Worm (Caenorhabditis elegans) whole organism, young adult: ENCODE data around the gene bath-44.

Experiments used
- B0261.1 ChIP-seq: sonication (generic microtip); optimal IDR thresholded peaks from 2 replicates; lab custom pipeline; 2016; ENCODE audit warnings: mild to moderate bottlenecking, missing genetic modification characterization, moderate library complexity, missing compliant biosample characterization
- B0336.3 ChIP-seq: fragments of 200-800 bp; sonication (Bioruptor generic); IDR thresholded peaks from 2 replicates; pipeline ENCODE4 v1.3.6; 2022; ENCODE audit warnings: missing genetic modification characterization, missing compliant biosample characterization
- F57A8.1 ChIP-seq: fragments of 200-800 bp; sonication (Bioruptor generic); optimal IDR thresholded peaks from 2 replicates; lab custom pipeline; 2018; ENCODE audit warnings: mild to moderate bottlenecking, missing genetic modification characterization, moderate library complexity, missing compliant biosample characterization
- K12H6.12 ChIP-seq: fragments of 200-800 bp; sonication (Bioruptor generic); optimal IDR thresholded peaks from 2 replicates; lab custom pipeline; 2018; ENCODE audit warnings: mild to moderate bottlenecking, missing genetic modification characterization, missing compliant biosample characterization
- T26A5.8 ChIP-seq: sonication (generic microtip); optimal IDR thresholded peaks from 2 replicates; lab custom pipeline; 2016; ENCODE audit warnings: missing genetic modification characterization, missing compliant biosample characterization
- akir-1 ChIP-seq: fragments of 200-800 bp; sonication (Bioruptor generic); optimal IDR thresholded peaks from 2 replicates; lab custom pipeline; 2018; ENCODE audit warnings: mild to moderate bottlenecking, missing genetic modification characterization, moderate library complexity, missing compliant biosample characterization
- aptf-2 ChIP-seq: fragments of 200-800 bp; sonication (Bioruptor generic); conservative IDR thresholded peaks from 2 replicates; pipeline ENCODE4 v1.3.6; 2022; ENCODE audit warnings: missing genetic modification reagents, missing genetic modification characterization, missing compliant biosample characterization
- athp-1 ChIP-seq: sonication (generic microtip); optimal IDR thresholded peaks from 2 replicates; lab custom pipeline; 2017; ENCODE audit warnings: mild to moderate bottlenecking, missing genetic modification characterization, missing compliant biosample characterization
- bed-1 ChIP-seq: fragments of 200-800 bp; sonication (Bioruptor generic); IDR thresholded peaks from 2 replicates; pipeline ENCODE4 v1.3.6; 2022; ENCODE audit warnings: missing genetic modification reagents, missing genetic modification characterization, missing compliant biosample characterization
- cebp-2 ChIP-seq: fragments of 200-800 bp; sonication (Bioruptor generic); IDR thresholded peaks from 2 replicates; pipeline ENCODE4 v1.3.6; 2022; ENCODE audit warnings: missing genetic modification characterization, missing compliant biosample characterization
- ceh-27 ChIP-seq: fragments of 200-800 bp; sonication (Bioruptor generic); optimal IDR thresholded peaks from 2 replicates; lab custom pipeline; 2018; ENCODE audit warnings: mild to moderate bottlenecking, missing genetic modification characterization, moderate library complexity, missing compliant biosample characterization
- ceh-91 ChIP-seq: fragments of 200-800 bp; sonication (Bioruptor generic); IDR thresholded peaks from 2 replicates; pipeline ENCODE4 v1.3.6; 2022; ENCODE audit warnings: missing genetic modification reagents, missing genetic modification characterization, missing compliant biosample characterization
- die-1 ChIP-seq: sonication (generic microtip); optimal IDR thresholded peaks from 2 replicates; lab custom pipeline; 2016; ENCODE audit warnings: missing genotype, mild to moderate bottlenecking, missing genetic modification characterization, missing compliant biosample characterization
- efl-1 ChIP-seq: fragments of 150-350 bp; optimal IDR thresholded peaks from 2 replicates; lab custom pipeline; 2014; ENCODE audit warnings: missing biosample characterization, missing genetic modification reagents, missing genetic modification characterization
- ekl-4 ChIP-seq: fragments of 200-800 bp; sonication (Bioruptor generic); IDR thresholded peaks from 2 replicates; pipeline ENCODE4 v1.3.6; 2022; ENCODE audit warnings: missing genetic modification reagents, missing genetic modification characterization, missing compliant biosample characterization
- ets-4 ChIP-seq: fragments of 200-800 bp; sonication (Bioruptor generic); optimal IDR thresholded peaks from 2 replicates; lab custom pipeline; 2018; ENCODE audit warnings: mild to moderate bottlenecking, missing genetic modification characterization, missing compliant biosample characterization
- gei-17 ChIP-seq: fragments of 200-800 bp; sonication (Bioruptor generic); optimal IDR thresholded peaks from 2 replicates; lab custom pipeline; 2018; ENCODE audit warnings: mild to moderate bottlenecking, missing genetic modification characterization, missing compliant biosample characterization
- hmg-20 ChIP-seq: fragments of 200-800 bp; sonication (Bioruptor generic); IDR thresholded peaks from 2 replicates; pipeline ENCODE4 v1.3.6; 2022; ENCODE audit warnings: missing genetic modification reagents, missing genetic modification characterization, missing compliant biosample characterization
- hsf-1 ChIP-seq: fragments of 200-800 bp; sonication (Bioruptor generic); IDR thresholded peaks from 2 replicates; pipeline ENCODE4 v1.3.6; 2022; ENCODE audit warnings: missing genetic modification reagents, missing genetic modification characterization, missing compliant biosample characterization
- let-526 ChIP-seq: fragments of 200-800 bp; sonication (Bioruptor generic); IDR thresholded peaks from 2 replicates; pipeline ENCODE4 v1.3.6; 2022; ENCODE audit warnings: missing genetic modification reagents, missing genetic modification characterization, missing compliant biosample characterization
- let-607 ChIP-seq, 2 experiments: fragments of 200-800 bp in 1 of 2; sonication (Bioruptor generic) in 1 of 2; sonication (generic microtip) in 1 of 2; optimal IDR thresholded peaks; 2 replicates each; lab custom pipeline; 2016 to 2018; ENCODE audit warnings: mild to moderate bottlenecking in 2 of 2, missing compliant biosample characterization in 2 of 2, missing genetic modification characterization in 2 of 2, moderate library complexity in 2 of 2, missing genotype in 1 of 2
- lin-35 ChIP-seq, 3 experiments: fragments of 150-350 bp in 2 of 3; sonication (generic microtip) in 1 of 3; optimal IDR thresholded peaks; 2 replicates each; lab custom pipeline; 2014 to 2018; ENCODE audit warnings: missing biosample characterization in 3 of 3, missing genetic modification characterization in 3 of 3, missing genetic modification reagents in 3 of 3
- lsl-1 ChIP-seq: fragments of 200-800 bp; sonication (Bioruptor generic); optimal IDR thresholded peaks from 2 replicates; lab custom pipeline; 2018; ENCODE audit warnings: mild to moderate bottlenecking, missing genetic modification characterization, moderate library complexity, missing compliant biosample characterization
- madf-10 ChIP-seq: sonication (generic microtip); optimal IDR thresholded peaks from 2 replicates; lab custom pipeline; 2016; ENCODE audit warnings: mild to moderate bottlenecking, missing genetic modification characterization, missing compliant biosample characterization
- mes-4 ChIP-seq: sonication (generic microtip); optimal IDR thresholded peaks from 2 replicates; lab custom pipeline; 2016; ENCODE audit warnings: missing genotype, missing genetic modification characterization, missing compliant biosample characterization
- nfya-2 ChIP-seq: fragments of 200-800 bp; sonication (Bioruptor generic); IDR thresholded peaks from 2 replicates; pipeline ENCODE4 v1.3.6; 2022; ENCODE audit warnings: missing genetic modification reagents, missing genetic modification characterization, missing compliant biosample characterization
- nhr-80 ChIP-seq: sonication (generic microtip); optimal IDR thresholded peaks from 2 replicates; lab custom pipeline; 2016; ENCODE audit warnings: missing genetic modification characterization, missing compliant biosample characterization
- repo-1 ChIP-seq: sonication (generic microtip); optimal IDR thresholded peaks from 2 replicates; lab custom pipeline; 2017; ENCODE audit warnings: mild to moderate bottlenecking, missing genetic modification characterization, missing compliant biosample characterization
- rpc-1 ChIP-seq, 2 experiments: fragments of 150-350 bp in 1 of 2; sonication (generic microtip) in 1 of 2; optimal IDR thresholded peaks; 2 replicates each; lab custom pipeline; 2014 to 2018; ENCODE audit warnings: missing biosample characterization in 1 of 2, missing genetic modification characterization in 1 of 2, missing genetic modification reagents in 1 of 2, missing genotype in 1 of 2
- snpc-1.3 ChIP-seq: sonication (generic microtip); optimal IDR thresholded peaks from 2 replicates; lab custom pipeline; 2017; ENCODE audit warnings: missing genetic modification characterization, mild to moderate bottlenecking, missing compliant biosample characterization, antibody characterized with exemption, moderate library complexity, missing genotype, missing genetic modification reagents; ENCODE audit not compliant: insufficient read depth
- snpc-4 ChIP-seq, 5 experiments: fragments of 150-350 bp in 1 of 5; sonication (generic microtip) in 4 of 5; optimal IDR thresholded peaks; 2 replicates each; lab custom pipeline; 2014 to 2018; ENCODE audit warnings: missing genetic modification characterization in 5 of 5, missing biosample characterization in 3 of 5, antibody characterized with exemption in 2 of 5, mild to moderate bottlenecking in 2 of 5, missing compliant biosample characterization in 2 of 5, missing genotype in 2 of 5, moderate library complexity in 2 of 5, missing genetic modification reagents in 1 of 5
- tbp1 ChIP-seq: fragments of 200-800 bp; sonication (Bioruptor generic); optimal IDR thresholded peaks from 2 replicates; lab custom pipeline; 2018; ENCODE audit warnings: mild to moderate bottlenecking, missing genetic modification characterization, missing compliant biosample characterization
- unc-62 ChIP-seq: fragments of 150-350 bp; optimal IDR thresholded peaks from 2 replicates; lab custom pipeline; 2014; ENCODE audit warnings: missing biosample characterization, missing genetic modification reagents, missing genetic modification characterization
- zfh-2 ChIP-seq: fragments of 200-800 bp; sonication (Bioruptor generic); conservative IDR thresholded peaks from 2 replicates; pipeline ENCODE4 v1.3.6; 2022; ENCODE audit warnings: missing genetic modification reagents, missing genetic modification characterization, missing compliant biosample characterization
- zim-3 ChIP-seq: sonication (generic microtip); optimal IDR thresholded peaks from 2 replicates; lab custom pipeline; 2017; ENCODE audit warnings: mild to moderate bottlenecking, missing genetic modification characterization, moderate library complexity, missing compliant biosample characterization
- ztf-22 ChIP-seq: fragments of 200-800 bp; sonication (Bioruptor generic); optimal IDR thresholded peaks from 2 replicates; lab custom pipeline; 2018; ENCODE audit warnings: mild to moderate bottlenecking, missing genetic modification characterization, moderate library complexity, missing compliant biosample characterization
- ztf-3 ChIP-seq: fragments of 200-800 bp; sonication (Bioruptor generic); optimal IDR thresholded peaks from 2 replicates; lab custom pipeline; 2018; ENCODE audit warnings: mild to moderate bottlenecking, missing genetic modification characterization, missing compliant biosample characterization

bath-44 gene

DNA sequence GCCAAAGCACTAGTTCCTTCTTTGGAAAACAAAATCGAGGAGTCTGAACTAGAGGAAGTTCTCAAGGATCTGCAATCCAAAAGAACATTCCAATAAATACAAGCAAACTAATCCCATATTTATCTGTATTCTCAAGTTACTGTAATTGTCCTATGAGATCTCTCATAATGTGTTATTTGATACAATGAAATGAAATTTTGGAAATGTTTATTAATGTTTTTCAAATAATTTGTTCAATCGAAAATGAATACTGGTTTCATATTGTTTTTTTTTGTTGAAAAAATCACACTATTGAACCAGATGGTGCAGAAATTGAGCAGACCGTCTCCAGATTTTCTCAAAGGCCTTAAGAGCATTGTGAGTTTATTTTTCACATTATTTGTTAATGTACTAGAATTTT is 19.8 kb upstream of the bath-44 start, which contains the start of gene F43E2.1:
F43E2.1 (plus strand) TSS at position 301 of the 400 bp plus-strand sequence.
- TF ChIP-seq ztf-3 (no peak), repo-1 (tag; lab: Kevin White, UChicago) (no peak), B0336.3 (GFP tag; lab: Robert Waterston, UW) (no peak), cebp-2 (GFP tag; lab: Robert Waterston, UW) (no peak), ceh-91 (GFP tag; lab: Robert Waterston, UW) (no peak), zim-3 (tag; lab: Kevin White, UChicago) (no peak), ets-4 (GFP tag; lab: Kevin White, UChicago) (no peak), ekl-4 (GFP tag; lab: Robert Waterston, UW) (no peak), let-607 (tag; optimal IDR thresholded peaks at IDR 0.05; lab: Kevin White, UChicago) (no peak), ztf-22 (GFP tag; lab: Kevin White, UChicago) (no peak)

ce11 chrII:7379021-7379420 is 15.7 kb upstream of the bath-44 start, which contains the start of gene C07D10.6:
Gene C07D10.6 (plus strand): TSS chrII:7379321.
- TF ChIP-seq B0336.3 (GFP tag; lab: Robert Waterston, UW): no peak
- TF ChIP-seq T26A5.8 (tag; lab: Kevin White, UChicago): no peak
- TF ChIP-seq gei-17 (GFP tag; lab: Kevin White, UChicago): no peak
- no peak for TF ChIP-seq let-526 (GFP tag; lab: Robert Waterston, UW)
- no peak for TF ChIP-seq rpc-1 (optimal IDR thresholded peaks at IDR 0.05; lab: Kevin White, UChicago)
- TF ChIP-seq rpc-1 (tag; optimal IDR thresholded peaks at IDR 0.05; lab: Kevin White, UChicago): no peak
- no peak for TF ChIP-seq hsf-1
- TF ChIP-seq let-607 (tag; optimal IDR thresholded peaks at IDR 0.05; lab: Kevin White, UChicago): no peak
- no peak for TF ChIP-seq lsl-1

DNA sequence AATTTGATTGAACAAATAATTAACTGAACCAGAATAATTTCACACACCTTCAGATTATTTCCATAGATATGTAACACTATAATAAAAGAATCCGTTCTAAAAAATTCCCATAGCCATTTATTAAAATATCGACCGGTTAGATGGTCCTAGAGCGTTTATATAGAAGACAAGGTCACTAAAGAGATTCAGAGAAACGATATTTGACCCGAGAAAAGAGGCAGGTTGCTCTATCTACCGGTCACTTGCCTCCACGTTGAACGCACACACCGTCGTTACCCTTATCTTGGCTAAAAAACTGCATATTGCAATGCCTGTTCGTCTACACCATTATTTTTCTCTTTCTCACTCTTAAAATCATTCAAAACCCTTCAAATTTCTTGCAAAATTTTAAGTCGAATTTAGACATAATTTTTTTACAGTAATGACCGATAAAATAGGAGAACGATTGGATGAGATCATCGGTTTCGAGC is 13.6 kb upstream of the bath-44 start, which contains the start of gene C07D10.5:
C07D10.5 (plus strand) TSS at position 420 of the 470 bp plus-strand sequence.
- TF ChIP-seq snpc-1.3 (tag; lab: Kevin White, UChicago): no peak
- no peak for TF ChIP-seq die-1 (tag; lab: Kevin White, UChicago)
- TF ChIP-seq athp-1: no peak
- TF ChIP-seq rpc-1 (optimal IDR thresholded peaks at IDR 0.05; lab: Kevin White, UChicago): no peak
- TF ChIP-seq rpc-1 (tag; optimal IDR thresholded peaks at IDR 0.05; lab: Kevin White, UChicago): no peak
- TF ChIP-seq zim-3 (tag; lab: Kevin White, UChicago): no peak
- no peak for TF ChIP-seq tbp1 (GFP tag; lab: Kevin White, UChicago)
- TF ChIP-seq B0261.1 (tag; lab: Kevin White, UChicago): no peak

DNA sequence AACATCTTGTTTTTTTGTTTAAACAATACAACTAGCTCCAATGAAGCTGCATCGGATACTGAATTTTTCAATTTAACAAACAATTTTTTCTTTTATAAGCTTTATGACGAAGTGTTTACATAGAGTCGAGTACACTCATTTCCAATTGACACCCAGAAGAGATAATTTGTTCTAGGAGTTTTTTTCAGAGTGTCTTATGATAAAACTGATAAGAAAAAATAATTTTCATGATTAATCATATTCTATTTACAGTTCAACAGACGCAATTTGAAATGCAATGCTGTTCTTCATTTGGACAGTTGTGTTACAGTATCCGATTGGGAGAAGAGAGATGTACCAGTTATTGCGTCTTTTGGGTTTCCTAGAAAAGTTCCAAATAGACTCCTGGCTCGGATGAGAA is 12.8 kb upstream of the bath-44 start:
- TF ChIP-seq unc-62 (GFP tag; lab: Kevin White, UChicago): peak; percentile 33
- TF ChIP-seq lin-35 (GFP tag; optimal IDR thresholded peaks at IDR 0.05; lab: Kevin White, UChicago): no peak
- no peak for TF ChIP-seq let-526 (GFP tag; lab: Robert Waterston, UW)
- peak; percentile 68 for TF ChIP-seq nhr-80 (tag; lab: Kevin White, UChicago)
- no peak for TF ChIP-seq hmg-20 (GFP tag; lab: Robert Waterston, UW)
- no peak for TF ChIP-seq efl-1 (GFP tag; lab: Kevin White, UChicago)
- TF ChIP-seq, all 124 proteins: peak for 2

ce11 chrII:7385442-7385841 is 9.3 kb upstream of the bath-44 start, which contains the start of gene sre-3:
Gene sre-3 (plus strand): TSS chrII:7385742.
- TF ChIP-seq snpc-4 (GFP tag; optimal IDR thresholded peaks at IDR 0.05; lab: Kevin White, UChicago): no peak
- TF ChIP-seq snpc-4 (tag; optimal IDR thresholded peaks at IDR 0.05; lab: Kevin White, UChicago): no peak
- TF ChIP-seq akir-1: no peak
- TF ChIP-seq aptf-2 (GFP tag; lab: Robert Waterston, UW): no peak
- TF ChIP-seq mes-4: no peak
- no peak for TF ChIP-seq K12H6.12 (tag; lab: Kevin White, UChicago)
- TF ChIP-seq zfh-2 (GFP tag; lab: Robert Waterston, UW): no peak
- no peak for TF ChIP-seq madf-10 (tag; lab: Kevin White, UChicago)
- no peak for TF ChIP-seq ceh-27
- TF ChIP-seq T26A5.8 (tag; lab: Kevin White, UChicago): no peak
- no peak for TF ChIP-seq bed-1 (GFP tag; lab: Robert Waterston, UW)
- no peak for TF ChIP-seq F57A8.1 (GFP tag; lab: Kevin White, UChicago)
- TF ChIP-seq nfya-2 (GFP tag; lab: Robert Waterston, UW): no peak
- no peak for TF ChIP-seq ekl-4 (GFP tag; lab: Robert Waterston, UW)
